Worm (Caenorhabditis elegans): Measurements from ENCODE around the gene str-168.

ce11 chrIV:4983746-4984145, 45.0 kb downstream of the str-168 start, which contains the start of gene clec-176:
- TF ChIP-seq nhr-237 (tag; optimal IDR thresholded peaks at IDR 0.05) (no peak), egl-27 (tag; optimal IDR thresholded peaks at IDR 0.05) (no peak), saeg-2 (GFP tag; IDR thresholded peaks at IDR 0.05) (no peak), nhr-11 (tag; optimal IDR thresholded peaks at IDR 0.05) (no peak), hlh-30 (tag; optimal IDR thresholded peaks at IDR 0.05; ENCODE audit: insufficient read depth) (no peak), jun-1 (tag; optimal IDR thresholded peaks at IDR 0.05) (no peak), Y5F2A.4 (GFP tag; optimal IDR thresholded peaks at IDR 0.05) (no peak), php-3 (GFP tag; IDR thresholded peaks at IDR 0.05) (no peak), dve-1 (tag; optimal IDR thresholded peaks at IDR 0.05; ENCODE audit: insufficient read depth) (no peak), lim-7 (GFP tag; IDR thresholded peaks at IDR 0.05) (no peak), ama-1 (optimal IDR thresholded peaks at IDR 0.05) (no peak), nhr-76 (tag; optimal IDR thresholded peaks at IDR 0.05) (no peak), mdl-1 (tag; optimal IDR thresholded peaks at IDR 0.05) (no peak), zag-1 (tag; optimal IDR thresholded peaks at IDR 0.05) (no peak)
